Worm (Caenorhabditis elegans) whole organism, L4 larva: ENCODE results near the gene gst-24.
"Not testable (repeated sequence)": the region's sequence is repeated elsewhere in the genome, so short reads cannot be mapped to it uniquely, and the experiment has no call there.

Source experiments
- D1046.2 ChIP-seq: fragments of 200-800 bp; sonication (Bioruptor generic); IDR thresholded peaks from 2 replicates; pipeline ENCODE4 v1.3.6; 2022; ENCODE audit warnings: missing genetic modification characterization, missing compliant biosample characterization
- F26F4.8 ChIP-seq: fragments of 200-800 bp; sonication (Bioruptor generic); conservative IDR thresholded peaks from 2 replicates; pipeline ENCODE4 v1.3.6; 2022; ENCODE audit warnings: missing genetic modification characterization, missing compliant biosample characterization
- F44E2.7 ChIP-seq: fragments of 200-800 bp; sonication (Bioruptor generic); IDR thresholded peaks from 2 replicates; pipeline ENCODE4 v2.1.2; 2022; ENCODE audit warnings: missing genetic modification characterization, missing compliant biosample characterization
- Y75B8A.6 ChIP-seq: fragments of 200-800 bp; sonication (Bioruptor generic); IDR thresholded peaks from 2 replicates; pipeline ENCODE4 v1.3.6; 2022; ENCODE audit warnings: missing genetic modification reagents, missing genetic modification characterization, missing compliant biosample characterization
- aha-1 ChIP-seq: fragments of 150-350 bp; peaks from one replicate; lab custom pipeline; 2014; ENCODE audit warnings: missing biosample characterization, missing genetic modification characterization
- arid-1 ChIP-seq: fragments of 200-800 bp; sonication (Bioruptor generic); conservative IDR thresholded peaks from 2 replicates; pipeline ENCODE4 v1.3.6; 2022; ENCODE audit warnings: missing genetic modification reagents, missing genetic modification characterization, missing compliant biosample characterization
- attf-4 ChIP-seq: sonication (generic microtip); optimal IDR thresholded peaks from 3 replicates; lab custom pipeline; 2017; ENCODE audit warnings: missing biosample characterization, missing genetic modification characterization
- ceh-20 ChIP-seq: fragments of 200-800 bp; sonication (Bioruptor generic); IDR thresholded peaks from 2 replicates; pipeline ENCODE4 v1.3.6; 2022; ENCODE audit warnings: missing genetic modification reagents, missing genetic modification characterization, missing compliant biosample characterization
- cey-2 ChIP-seq: sonication (generic microtip); optimal IDR thresholded peaks from 3 replicates; lab custom pipeline; 2017; ENCODE audit warnings: missing genetic modification characterization, mild to moderate bottlenecking, missing compliant biosample characterization, antibody characterized with exemption, borderline replicate concordance; ENCODE audit not compliant: insufficient read depth
- ctbp-1 ChIP-seq: fragments of 200-800 bp; sonication (Bioruptor generic); IDR thresholded peaks from 2 replicates; pipeline ENCODE4 v1.3.6; 2022; ENCODE audit warnings: missing genetic modification reagents, missing genetic modification characterization, missing compliant biosample characterization
- daf-16 ChIP-seq, 3 experiments: sonication (generic microtip); optimal IDR thresholded peaks; 2 replicates each; lab custom pipeline; 2016 to 2017; ENCODE audit warnings: missing genetic modification characterization in 3 of 3, missing genetic modification reagents in 3 of 3, mild to moderate bottlenecking in 2 of 3, missing compliant biosample characterization in 2 of 3, missing biosample characterization in 1 of 3, moderate library complexity in 1 of 3
- dmd-6 ChIP-seq: fragments of 200-800 bp; sonication (Bioruptor generic); IDR thresholded peaks from 2 replicates; pipeline ENCODE4 v1.3.6; 2022; ENCODE audit warnings: missing genetic modification reagents, missing genetic modification characterization, missing compliant biosample characterization
- dmd-8 ChIP-seq: fragments of 200-800 bp; sonication (Bioruptor generic); IDR thresholded peaks from 2 replicates; pipeline ENCODE4 v1.3.6; 2022; ENCODE audit warnings: missing genetic modification characterization, missing compliant biosample characterization
- egl-43 ChIP-seq: fragments of 200-800 bp; sonication (Bioruptor generic); IDR thresholded peaks from 2 replicates; pipeline ENCODE4 v1.3.6; 2022; ENCODE audit warnings: missing genetic modification reagents, missing genetic modification characterization, missing compliant biosample characterization
- fkh-10 ChIP-seq: fragments of 150-350 bp; optimal IDR thresholded peaks from 2 replicates; lab custom pipeline; 2014; ENCODE audit warnings: missing biosample characterization, missing genetic modification reagents, missing genetic modification characterization
- gei-8 ChIP-seq: fragments of 200-800 bp; sonication (Bioruptor generic); optimal IDR thresholded peaks from 2 replicates; lab custom pipeline; 2018; ENCODE audit warnings: mild to moderate bottlenecking, missing genetic modification characterization, missing compliant biosample characterization
- hif-1 ChIP-seq, 2 experiments: sonication (generic microtip); optimal IDR thresholded peaks; 2 replicates each; lab custom pipeline; 2016 to 2017; ENCODE audit warnings: missing compliant biosample characterization in 2 of 2, missing genetic modification characterization in 2 of 2, missing genetic modification reagents in 2 of 2, missing genotype in 2 of 2, mild to moderate bottlenecking in 1 of 2
- hlh-30 ChIP-seq: sonication (generic microtip); optimal IDR thresholded peaks from 2 replicates; lab custom pipeline; 2017; ENCODE audit warnings: antibody characterized with exemption, mild to moderate bottlenecking, missing genetic modification characterization, missing compliant biosample characterization; ENCODE audit not compliant: insufficient read depth
- hmg-1.1 ChIP-seq: fragments of 200-800 bp; sonication (Bioruptor generic); IDR thresholded peaks from 2 replicates; pipeline ENCODE4 v1.3.6; 2022; ENCODE audit warnings: missing genetic modification reagents, missing genetic modification characterization, missing compliant biosample characterization
- lim-7 ChIP-seq: fragments of 200-800 bp; sonication (Bioruptor generic); IDR thresholded peaks from 2 replicates; pipeline ENCODE4 v1.3.6; 2022; ENCODE audit warnings: missing genetic modification characterization, missing compliant biosample characterization
- lin-13 ChIP-seq: fragments of 150-350 bp; optimal IDR thresholded peaks from 2 replicates; lab custom pipeline; 2014; ENCODE audit warnings: missing biosample characterization, missing genetic modification reagents, missing genetic modification characterization
- lin-38 ChIP-seq: fragments of 200-800 bp; sonication (Bioruptor generic); IDR thresholded peaks from 2 replicates; pipeline ENCODE4 v1.3.6; 2022; ENCODE audit warnings: missing genetic modification reagents, missing genetic modification characterization, missing compliant biosample characterization
- lsy-2 ChIP-seq, 2 experiments: fragments of 150-350 bp in 1 of 2; sonication (generic microtip) in 1 of 2; optimal IDR thresholded peaks; 2 replicates each; lab custom pipeline; 2014 to 2017; ENCODE audit warnings: missing biosample characterization in 2 of 2, missing genetic modification characterization in 2 of 2
- madf-5 ChIP-seq, 2 experiments: fragments of 200-800 bp; sonication (Bioruptor generic); IDR thresholded peaks; 2 replicates each; pipeline ENCODE4 v1.3.6; 2022; ENCODE audit warnings: missing compliant biosample characterization in 2 of 2, missing genetic modification characterization in 2 of 2
- mep-1 ChIP-seq: fragments of 150-350 bp; sonication (generic microtip); optimal IDR thresholded peaks from 3 replicates; lab custom pipeline; 2014; ENCODE audit warnings: missing biosample characterization, missing genetic modification characterization
- mes-2 ChIP-seq: sonication (generic microtip); optimal IDR thresholded peaks from 2 replicates; lab custom pipeline; 2016; ENCODE audit warnings: missing genotype, mild to moderate bottlenecking, missing genetic modification characterization, missing compliant biosample characterization; ENCODE audit not compliant: poor library complexity, severe bottlenecking
- nhr-28 ChIP-seq: fragments of 150-350 bp; optimal IDR thresholded peaks from 2 replicates; lab custom pipeline; 2014; ENCODE audit warnings: missing biosample characterization, missing genetic modification characterization
- nhr-48 ChIP-seq: sonication (generic microtip); optimal IDR thresholded peaks from 2 replicates; lab custom pipeline; 2016; ENCODE audit warnings: mild to moderate bottlenecking, missing genetic modification characterization, missing compliant biosample characterization
- nhr-77 ChIP-seq: fragments of 150-350 bp; optimal IDR thresholded peaks from 2 replicates; lab custom pipeline; 2014; ENCODE audit warnings: missing biosample characterization, missing genetic modification characterization
- pha-4 ChIP-seq, 2 experiments: fragments of 150-350 bp in 1 of 2; fragments of 200-800 bp in 1 of 2; sonication (Bioruptor generic) in 1 of 2; IDR thresholded peaks in 1 of 2; optimal IDR thresholded peaks in 1 of 2; 2 replicates each; pipeline versions ENCODE4 v1.3.6 to Lab custom; 2014 to 2022; ENCODE audit warnings: missing genetic modification characterization in 2 of 2, missing genetic modification reagents in 2 of 2, missing biosample characterization in 1 of 2, missing compliant biosample characterization in 1 of 2
- sdz-12 ChIP-seq: fragments of 200-800 bp; sonication (Bioruptor generic); optimal IDR thresholded peaks from 2 replicates; lab custom pipeline; 2018; ENCODE audit warnings: mild to moderate bottlenecking, missing genetic modification characterization, missing compliant biosample characterization
- set-16 ChIP-seq: fragments of 200-800 bp; sonication (Bioruptor generic); IDR thresholded peaks from 2 replicates; pipeline ENCODE4 v1.3.6; 2022; ENCODE audit warnings: missing genetic modification reagents, missing genetic modification characterization, missing compliant biosample characterization
- snpc-1.2 ChIP-seq: fragments of 200-800 bp; sonication (Bioruptor generic); IDR thresholded peaks from 2 replicates; pipeline ENCODE4 v1.3.6; 2022; ENCODE audit warnings: missing genetic modification reagents, missing genetic modification characterization, missing compliant biosample characterization
- tra-1 ChIP-seq: fragments of 200-800 bp; sonication (Bioruptor generic); IDR thresholded peaks from 2 replicates; pipeline ENCODE4 v1.3.6; 2022; ENCODE audit warnings: missing genetic modification reagents, missing genetic modification characterization, missing compliant biosample characterization
- unc-62 ChIP-seq, 3 experiments: fragments of 150-350 bp in 1 of 3; sonication (generic microtip); optimal IDR thresholded peaks in 2 of 3; peaks in 1 of 3; 1 replicate in 1 of 3; 2 replicates in 2 of 3; lab custom pipeline; 2014 to 2017; ENCODE audit warnings: missing biosample characterization in 3 of 3, missing genetic modification characterization in 3 of 3, missing genetic modification reagents in 3 of 3, missing genotype in 1 of 3
- vab-7 ChIP-seq: fragments of 200-800 bp; sonication (Bioruptor generic); IDR thresholded peaks from 2 replicates; pipeline ENCODE4 v1.3.6; 2022; ENCODE audit warnings: missing genetic modification reagents, missing genetic modification characterization, missing compliant biosample characterization

The gst-24 gene

ce11 chrII:13611186-13611585, at the start of gene gst-24:
Gene gst-24 (minus strand): TSS chrII:13611366.
- TF ChIP-seq daf-16 (GFP tag; optimal IDR thresholded peaks at IDR 0.05; lab: Kevin White, UChicago) (no peak), daf-16 (tag; optimal IDR thresholded peaks at IDR 0.05; lab: Kevin White, UChicago) (peak; percentile 13), ceh-20 (no peak)
- TF ChIP-seq, all 104 proteins: peak for 1

ce11 chrII:13658424-13658823, 47.3 kb upstream of the gst-24 start:
- TF ChIP-seq Y75B8A.6 (GFP tag; lab: Robert Waterston, UW) (peak; percentile 35; the same call in 1 of the 2 replicates), hmg-1.1 (GFP tag; lab: Robert Waterston, UW) (peak; percentile 33; the same call in 1 of the 2 replicates), F44E2.7 (GFP tag; lab: Robert Waterston, UW) (peak; percentile 61; the same call in 1 of the 2 replicates), dmd-8 (GFP tag; lab: Robert Waterston, UW) (peak; percentile 70; the same call in 1 of the 2 replicates), F26F4.8 (peak; percentile 77; the same call in 1 of the 2 replicates), tra-1 (GFP tag; lab: Robert Waterston, UW) (peak; percentile 68; the same call in 1 of the 2 replicates), snpc-1.2 (GFP tag; lab: Robert Waterston, UW) (0 out of 2 replicates have a peak, but pooled peaks have one; percentile 43), vab-7 (GFP tag; lab: Robert Waterston, UW) (peak; percentile 49; the same call in 1 of the 2 replicates), D1046.2 (0 out of 2 replicates have a peak, but pooled peaks have one; percentile 50), egl-43 (GFP tag; lab: Robert Waterston, UW) (peak; percentile 77), lim-7 (GFP tag; lab: Robert Waterston, UW) (peak; percentile 88), dmd-6 (GFP tag; lab: Robert Waterston, UW) (0 out of 2 replicates have a peak, but pooled peaks have one; percentile 18), arid-1 (GFP tag; lab: Robert Waterston, UW) (peak; percentile 79), ctbp-1 (GFP tag; lab: Robert Waterston, UW) (0 out of 2 replicates have a peak, but pooled peaks have one; percentile 50), lin-38 (peak; percentile 60; the same call in 1 of the 2 replicates), pha-4 (GFP tag; IDR thresholded peaks at IDR 0.05; lab: Robert Waterston, UW) (peak; percentile 79)
- TF ChIP-seq pha-4 (tag; optimal IDR thresholded peaks at IDR 0.05; lab: Kevin White, UChicago) = not testable (repeated sequence)
- TF ChIP-seq, all 104 proteins: peak for 16; not testable (repeated sequence) for 88

DNA sequence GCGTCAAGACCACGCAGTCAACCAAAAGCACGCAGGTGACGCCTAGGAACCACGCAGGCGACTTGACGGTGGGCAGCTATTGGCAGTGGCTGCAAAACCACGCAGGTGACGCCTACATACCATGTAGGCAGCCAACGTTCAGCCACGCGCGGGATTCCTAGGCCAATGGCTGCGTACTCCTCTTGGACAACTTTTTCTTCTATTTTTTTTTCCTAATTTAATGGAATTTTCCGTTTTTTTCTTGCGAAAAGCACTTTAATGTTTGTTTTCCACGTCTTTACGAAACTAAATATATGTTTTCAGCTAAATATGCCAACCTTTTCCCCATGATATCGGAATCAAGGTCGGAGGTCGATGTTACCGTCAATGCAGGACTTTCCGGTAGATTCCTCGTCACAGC, 43.6 kb upstream of the gst-24 start, which contains the start of gene C31C9.9:
Gene C31C9.9, plus strand, starts transcription at position 301 of the 400 bp plus-strand sequence.
- TF ChIP-seq set-16 (GFP tag; lab: Robert Waterston, UW) = peak; percentile 55

DNA sequence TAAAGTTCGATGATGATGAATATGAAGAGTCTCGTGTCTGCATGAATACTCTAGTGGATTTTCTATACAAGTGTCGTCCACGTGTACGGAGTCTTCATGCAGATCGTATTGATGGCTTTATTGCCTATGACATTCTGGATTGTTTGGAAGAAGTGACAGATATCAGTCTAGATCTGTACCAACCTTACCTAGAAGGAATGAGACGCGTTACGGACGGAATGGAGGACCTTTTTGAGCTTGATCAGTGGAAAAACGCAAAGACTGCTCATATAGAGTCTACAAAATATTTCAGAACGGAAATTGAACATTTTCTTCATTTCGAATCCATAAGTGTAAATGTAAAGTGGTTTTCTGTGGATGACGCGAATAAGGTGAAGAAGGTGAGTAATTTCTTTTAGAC, 37.1 kb upstream of the gst-24 start, which contains the start of gene fbxa-169:
Gene fbxa-169, plus strand, starts transcription at position 301 of the 400 bp plus-strand sequence.
- TF ChIP-seq attf-4 (no peak), aha-1 (tag; lab: Kevin White, UChicago) (peak; percentile 83)

DNA sequence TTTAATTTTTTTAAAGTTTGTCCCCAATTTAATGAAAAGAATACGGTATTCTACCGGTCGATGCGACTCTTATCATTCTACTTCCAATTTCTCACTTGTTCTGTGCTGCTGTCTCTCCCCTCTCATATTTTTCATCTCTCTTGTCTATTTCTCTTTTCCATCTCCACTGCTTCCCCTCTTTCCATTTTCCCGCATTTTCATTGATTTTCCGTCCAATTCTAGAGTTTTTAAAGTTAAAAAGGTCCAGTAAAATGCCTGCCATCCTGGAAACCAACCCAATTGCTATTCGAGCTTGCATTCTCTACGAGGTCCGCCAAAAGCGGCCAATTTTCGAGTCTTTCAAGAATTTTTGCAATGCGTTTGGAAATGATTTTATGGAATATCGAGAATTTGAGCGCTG, 30.1 kb upstream of the gst-24 start, which contains the start of gene fbxa-167:
Gene fbxa-167, plus strand, starts transcription at position 179 of the 400 bp plus-strand sequence.
- TF ChIP-seq unc-62 (GFP tag; optimal IDR thresholded peaks at IDR 0.05 in 1 of 2; lab: Kevin White, UChicago) = peak in 1 of 2 experiments; percentile 32
- no peak for TF ChIP-seq unc-62 (tag; optimal IDR thresholded peaks at IDR 0.05; lab: Kevin White, UChicago)
- peak; percentile 16 for TF ChIP-seq aha-1 (tag; lab: Kevin White, UChicago)
- TF ChIP-seq F44E2.7 (GFP tag; lab: Robert Waterston, UW) = no peak
- no peak for TF ChIP-seq hmg-1.1 (GFP tag; lab: Robert Waterston, UW)
- no peak for TF ChIP-seq sdz-12 (GFP tag; lab: Kevin White, UChicago)
- TF ChIP-seq cey-2 (tag; lab: Kevin White, UChicago) = no peak
- TF ChIP-seq lsy-2 (tag; optimal IDR thresholded peaks at IDR 0.05; lab: Kevin White, UChicago) = peak in 1 of 2 experiments; percentile 15
- no peak for TF ChIP-seq fkh-10

ce11 chrII:13640210-13640609, 29.0 kb upstream of the gst-24 start:
- TF ChIP-seq nhr-28 (tag; lab: Kevin White, UChicago) (peak; percentile 53), mep-1 (tag; lab: Kevin White, UChicago) (peak; percentile 18), gei-8 (GFP tag; lab: Kevin White, UChicago) (no peak), lin-13 (no peak), madf-5 (GFP tag; IDR thresholded peaks at IDR 0.05; lab: Robert Waterston, UW) (no peak), Y75B8A.6 (GFP tag; lab: Robert Waterston, UW) (no peak), mes-2 (tag; lab: Kevin White, UChicago) (peak; percentile 36), cey-2 (tag; lab: Kevin White, UChicago) (no peak), lsy-2 (tag; optimal IDR thresholded peaks at IDR 0.05; lab: Kevin White, UChicago) (peak in 1 of 2 experiments; percentile 58), nhr-48 (tag; lab: Kevin White, UChicago) (peak; percentile 90), hif-1 (tag; optimal IDR thresholded peaks at IDR 0.05; lab: Kevin White, UChicago) (peak in 1 of 2 experiments; percentile 48), tra-1 (GFP tag; lab: Robert Waterston, UW) (0 out of 2 replicates have a peak, but pooled peaks have one; percentile 17), hlh-30 (tag; lab: Kevin White, UChicago) (peak; percentile 79), dmd-6 (GFP tag; lab: Robert Waterston, UW) (peak; percentile 41), nhr-77 (tag; lab: Kevin White, UChicago) (peak; percentile 60)
